Worm (Caenorhabditis elegans) whole organism, L3 larva: ENCODE data around the gene C27D6.3.

Experiments used
- aly-2 ChIP-seq: fragments of 150-350 bp; optimal IDR thresholded peaks from 2 replicates; lab custom pipeline; 2014; ENCODE audit warnings: missing biosample characterization, missing genetic modification characterization
- elt-3 ChIP-seq, 3 experiments: fragments of 150-350 bp in 1 of 3; sonication (generic microtip) in 2 of 3; optimal IDR thresholded peaks; 2 replicates in 2 of 3; 4 replicates in 1 of 3; lab custom pipeline; 2014 to 2017; ENCODE audit warnings: missing biosample characterization in 3 of 3, missing genetic modification characterization in 3 of 3
- fkh-10 ChIP-seq: sonication (generic microtip); optimal IDR thresholded peaks from 2 replicates; lab custom pipeline; 2017; ENCODE audit warnings: missing biosample characterization, missing genetic modification reagents, missing genetic modification characterization
- fos-1 ChIP-seq: fragments of 150-350 bp; optimal IDR thresholded peaks from 2 replicates; lab custom pipeline; 2014; ENCODE audit warnings: missing biosample characterization, missing genetic modification characterization
- jun-1 ChIP-seq: fragments of 150-350 bp; optimal IDR thresholded peaks from 2 replicates; lab custom pipeline; 2014; ENCODE audit warnings: missing biosample characterization, missing genetic modification reagents, missing genetic modification characterization
- lin-15B ChIP-seq: fragments of 150-350 bp; optimal IDR thresholded peaks from 2 replicates; lab custom pipeline; 2014; ENCODE audit warnings: missing biosample characterization, missing genetic modification characterization
- mdl-1 ChIP-seq: fragments of 150-350 bp; optimal IDR thresholded peaks from 2 replicates; lab custom pipeline; 2014; ENCODE audit warnings: missing biosample characterization, missing genetic modification characterization
- nhr-11 ChIP-seq: fragments of 150-350 bp; optimal IDR thresholded peaks from 2 replicates; lab custom pipeline; 2014; ENCODE audit warnings: missing biosample characterization, missing genetic modification characterization
- nhr-237 ChIP-seq: fragments of 150-350 bp; optimal IDR thresholded peaks from 2 replicates; lab custom pipeline; 2014; ENCODE audit warnings: missing biosample characterization, missing genetic modification characterization
- nhr-25 ChIP-seq: sonication (generic microtip); optimal IDR thresholded peaks from 2 replicates; lab custom pipeline; 2017; ENCODE audit warnings: missing biosample characterization, missing genetic modification characterization
- nhr-76 ChIP-seq: fragments of 150-350 bp; sonication (generic microtip); optimal IDR thresholded peaks from 5 replicates; lab custom pipeline; 2014; ENCODE audit warnings: missing biosample characterization, missing genetic modification characterization
- nhr-77 ChIP-seq: fragments of 150-350 bp; optimal IDR thresholded peaks from 2 replicates; lab custom pipeline; 2014; ENCODE audit warnings: missing biosample characterization, missing genetic modification characterization
- unc-62 ChIP-seq: fragments of 150-350 bp; sonication (generic microtip); optimal IDR thresholded peaks from 4 replicates; lab custom pipeline; 2014; ENCODE audit warnings: missing biosample characterization, missing genetic modification reagents, missing genetic modification characterization
- ztf-4 ChIP-seq: fragments of 150-350 bp; optimal IDR thresholded peaks from 2 replicates; lab custom pipeline; 2014; ENCODE audit warnings: missing biosample characterization, missing genetic modification characterization

ce11 chrII:5181497-5181896 lies 7.2 kb upstream of the C27D6.3 start:
- no peak for TF ChIP-seq nhr-77 (tag; lab: Kevin White, UChicago)
- TF ChIP-seq nhr-76 (tag; lab: Kevin White, UChicago), result peak; percentile 34
- no peak for TF ChIP-seq elt-3 (tag; optimal IDR thresholded peaks at IDR 0.05; lab: Kevin White, UChicago)
- no peak for TF ChIP-seq aly-2 (tag; lab: Kevin White, UChicago)
- TF ChIP-seq jun-1 (tag; lab: Kevin White, UChicago), result peak; percentile 59
- TF ChIP-seq lin-15B (tag; lab: Kevin White, UChicago), result peak; percentile 37
- TF ChIP-seq nhr-237 (tag; lab: Kevin White, UChicago), result no peak
- peak; percentile 40 for TF ChIP-seq fkh-10
- TF ChIP-seq fos-1 (tag; lab: Kevin White, UChicago), result no peak
- peak; percentile 60 for TF ChIP-seq unc-62 (GFP tag; lab: Kevin White, UChicago)
- no peak for TF ChIP-seq nhr-11 (tag; lab: Kevin White, UChicago)
- TF ChIP-seq nhr-25 (tag; lab: Kevin White, UChicago), result peak; percentile 56
- TF ChIP-seq mdl-1, result peak; percentile 62
- peak; percentile 46 for TF ChIP-seq ztf-4 (tag; lab: Kevin White, UChicago)
